Fruit fly (Drosophila melanogaster) whole organism, embryonic: Measurements from ENCODE around the gene Sgt1.

Experiments used
- Blimp-1 ChIP-seq: fragments of 200-800 bp; sonication (Bioruptor generic); optimal IDR thresholded peaks from 3 replicates; lab custom pipeline; 2018; ENCODE audit warnings: missing biosample characterization, missing genetic modification characterization, mild to moderate bottlenecking, moderate library complexity, missing genetic modification reagents
- Bteb2 ChIP-seq: fragments of 200-800 bp; sonication (Bioruptor generic); optimal IDR thresholded peaks from 2 replicates; lab custom pipeline; 2016; ENCODE audit warnings: missing biosample characterization, missing genetic modification characterization
- CG10209 ChIP-seq: fragments of 200-800 bp; sonication (Bioruptor generic); optimal IDR thresholded peaks from 3 replicates; lab custom pipeline; 2017; ENCODE audit warnings: missing biosample characterization, mild to moderate bottlenecking, missing genetic modification characterization, missing genetic modification reagents
- CG10979 ChIP-seq: fragments of 200-800 bp; sonication (Bioruptor generic); optimal IDR thresholded peaks from 2 replicates; lab custom pipeline; 2018; ENCODE audit warnings: missing biosample characterization, mild to moderate bottlenecking, missing genetic modification characterization, moderate library complexity
- CG12769 ChIP-seq: fragments of 200-800 bp; sonication (Bioruptor generic); optimal IDR thresholded peaks from 2 replicates; lab custom pipeline; 2019; ENCODE audit warnings: missing biosample characterization, mild to moderate bottlenecking, missing genetic modification characterization, moderate library complexity
- CG13624 ChIP-seq: fragments of 200-800 bp; sonication (Bioruptor generic); optimal IDR thresholded peaks from 2 replicates; lab custom pipeline; 2016; ENCODE audit warnings: missing biosample characterization, missing genetic modification characterization
- CG14441 ChIP-seq: fragments of 200-800 bp; sonication (Bioruptor generic); IDR thresholded peaks from 2 replicates; pipeline ENCODE4 v1.3.6; 2022; ENCODE audit warnings: missing biosample characterization, missing genetic modification characterization
- CG15011 ChIP-seq: fragments of 200-800 bp; sonication (Bioruptor generic); optimal IDR thresholded peaks from 3 replicates; lab custom pipeline; 2018; ENCODE audit warnings: missing biosample characterization, mild to moderate bottlenecking, missing genetic modification characterization
- CG15601 ChIP-seq: fragments of 200-800 bp; sonication (Bioruptor generic); optimal IDR thresholded peaks from 3 replicates; lab custom pipeline; 2019; ENCODE audit warnings: missing biosample characterization, mild to moderate bottlenecking, missing genetic modification characterization, moderate library complexity
- CG1603 ChIP-seq: fragments of 200-800 bp; sonication (Bioruptor generic); optimal IDR thresholded peaks from 2 replicates; lab custom pipeline; 2019; ENCODE audit warnings: missing biosample characterization, mild to moderate bottlenecking, missing genetic modification characterization, moderate library complexity
- CG17361 ChIP-seq: fragments of 200-800 bp; sonication (Bioruptor generic); IDR thresholded peaks from 3 replicates; pipeline ENCODE4 v1.3.6; 2022; ENCODE audit warnings: missing biosample characterization, missing genetic modification characterization
- CG17385 ChIP-seq: fragments of 200-800 bp; sonication (Bioruptor generic); optimal IDR thresholded peaks from 3 replicates; lab custom pipeline; 2018; ENCODE audit warnings: missing biosample characterization, mild to moderate bottlenecking, missing genetic modification characterization
- CG17802 ChIP-seq: fragments of 200-800 bp; sonication (Bioruptor generic); optimal IDR thresholded peaks from 2 replicates; lab custom pipeline; 2018; ENCODE audit warnings: missing biosample characterization, mild to moderate bottlenecking, missing genetic modification characterization, moderate library complexity
- CG18262 ChIP-seq: fragments of 200-800 bp; optimal IDR thresholded peaks from 3 replicates; lab custom pipeline; 2019; ENCODE audit warnings: missing biosample characterization, mild to moderate bottlenecking, missing genetic modification characterization, moderate library complexity
- CG2712 ChIP-seq: fragments of 200-800 bp; optimal IDR thresholded peaks from 3 replicates; lab custom pipeline; 2019; ENCODE audit warnings: missing biosample characterization, mild to moderate bottlenecking, missing genetic modification characterization, moderate library complexity
- CG30403 ChIP-seq: fragments of 200-800 bp; sonication (Bioruptor generic); optimal IDR thresholded peaks from 3 replicates; lab custom pipeline; 2016; ENCODE audit warnings: missing biosample characterization, missing genetic modification characterization
- CG32532 ChIP-seq: fragments of 200-800 bp; sonication (Bioruptor generic); IDR thresholded peaks from 2 replicates; pipeline ENCODE4 v1.3.6; 2022; ENCODE audit warnings: missing biosample characterization, missing genetic modification characterization
- CG3281 ChIP-seq: fragments of 200-800 bp; sonication (Bioruptor generic); optimal IDR thresholded peaks from 3 replicates; lab custom pipeline; 2017; ENCODE audit warnings: missing biosample characterization, mild to moderate bottlenecking, missing genetic modification characterization
- CG33213 ChIP-seq: fragments of 200-800 bp; sonication (Bioruptor generic); optimal IDR thresholded peaks from 3 replicates; lab custom pipeline; 2016; ENCODE audit warnings: missing biosample characterization, missing genetic modification characterization
- CG4404 ChIP-seq: fragments of 200-800 bp; sonication (Bioruptor generic); IDR thresholded peaks from 2 replicates; pipeline ENCODE4 v1.3.6; 2022; ENCODE audit warnings: missing biosample characterization, missing genetic modification characterization
- CG6854 ChIP-seq: fragments of 200-800 bp; sonication (Bioruptor generic); optimal IDR thresholded peaks from 3 replicates; lab custom pipeline; 2017; ENCODE audit warnings: missing biosample characterization, mild to moderate bottlenecking, missing genetic modification characterization
- CG7556 ChIP-seq: fragments of 200-800 bp; sonication (Bioruptor generic); optimal IDR thresholded peaks from 2 replicates; lab custom pipeline; 2017; ENCODE audit warnings: missing biosample characterization, mild to moderate bottlenecking, missing genetic modification characterization
- CG8290 ChIP-seq, 3 experiments: fragments of 200-800 bp; sonication (Bioruptor generic); optimal IDR thresholded peaks; 2 replicates each; lab custom pipeline; 2016 to 2019; ENCODE audit warnings: missing biosample characterization in 3 of 3, missing genetic modification characterization in 3 of 3, mild to moderate bottlenecking in 2 of 3, moderate library complexity in 1 of 3
- CG8388 ChIP-seq: fragments of 200-800 bp; sonication (Bioruptor generic); optimal IDR thresholded peaks from 2 replicates; lab custom pipeline; 2019; ENCODE audit warnings: missing biosample characterization, mild to moderate bottlenecking, missing genetic modification characterization, moderate library complexity
- CG9817 ChIP-seq: fragments of 200-800 bp; sonication (Bioruptor generic); optimal IDR thresholded peaks from 2 replicates; lab custom pipeline; 2018; ENCODE audit warnings: missing biosample characterization, mild to moderate bottlenecking, missing genetic modification characterization, moderate library complexity
- CoRest ChIP-seq: fragments of 200-800 bp; sonication (Bioruptor generic); optimal IDR thresholded peaks from 3 replicates; lab custom pipeline; 2018; ENCODE audit warnings: missing biosample characterization, mild to moderate bottlenecking, missing genetic modification characterization, moderate library complexity
- Dip3 ChIP-seq: fragments of 200-800 bp; sonication (Bioruptor generic); optimal IDR thresholded peaks from 3 replicates; lab custom pipeline; 2016; ENCODE audit warnings: missing biosample characterization, missing genetic modification characterization
- Fer3 ChIP-seq: fragments of 200-800 bp; sonication (Bioruptor generic); optimal IDR thresholded peaks from 2 replicates; lab custom pipeline; 2018; ENCODE audit warnings: missing biosample characterization, mild to moderate bottlenecking, missing genetic modification characterization, moderate library complexity
- HmgZ ChIP-seq: fragments of 200-800 bp; sonication (Bioruptor generic); optimal IDR thresholded peaks from 2 replicates; lab custom pipeline; 2018; ENCODE audit warnings: missing biosample characterization, mild to moderate bottlenecking, missing genetic modification characterization
- Hmr ChIP-seq: fragments of 200-800 bp; sonication (Bioruptor generic); optimal IDR thresholded peaks from 3 replicates; lab custom pipeline; 2017; ENCODE audit warnings: mild to moderate bottlenecking, missing biosample characterization, missing genetic modification reagents, missing genetic modification characterization
- Meics ChIP-seq: fragments of 200-800 bp; sonication (Bioruptor generic); optimal IDR thresholded peaks from 2 replicates; lab custom pipeline; 2017; ENCODE audit warnings: missing biosample characterization, mild to moderate bottlenecking, missing genetic modification characterization
- Neu2 ChIP-seq: fragments of 200-800 bp; sonication (Bioruptor generic); optimal IDR thresholded peaks from 3 replicates; lab custom pipeline; 2016; ENCODE audit warnings: missing biosample characterization, missing genetic modification characterization, borderline replicate concordance
- PHDP ChIP-seq: fragments of 200-800 bp; sonication (Bioruptor generic); optimal IDR thresholded peaks from 3 replicates; lab custom pipeline; 2018; ENCODE audit warnings: missing biosample characterization, mild to moderate bottlenecking, missing genetic modification characterization, moderate library complexity
- al ChIP-seq: fragments of 200-800 bp; sonication (Bioruptor generic); IDR thresholded peaks from 2 replicates; pipeline ENCODE4 v1.3.6; 2022; ENCODE audit warnings: missing biosample characterization, missing genetic modification characterization
- ase ChIP-seq: fragments of 200-800 bp; sonication (Bioruptor generic); IDR thresholded peaks from 3 replicates; pipeline ENCODE4 v1.3.6; 2022; ENCODE audit warnings: missing biosample characterization, missing genetic modification characterization
- bcd ChIP-seq: fragments of 200-800 bp; sonication (Bioruptor generic); optimal IDR thresholded peaks from 2 replicates; lab custom pipeline; 2017; ENCODE audit warnings: missing biosample characterization, mild to moderate bottlenecking, missing genetic modification characterization
- caup ChIP-seq: fragments of 200-800 bp; sonication (Bioruptor generic); optimal IDR thresholded peaks from 3 replicates; lab custom pipeline; 2017; ENCODE audit warnings: missing biosample characterization, mild to moderate bottlenecking, missing genetic modification characterization, moderate library complexity; ENCODE audit not compliant: severe bottlenecking
- cwo ChIP-seq: fragments of 200-800 bp; sonication (Bioruptor generic); optimal IDR thresholded peaks from 3 replicates; lab custom pipeline; 2017; ENCODE audit warnings: missing biosample characterization, missing genetic modification characterization, mild to moderate bottlenecking, moderate library complexity, missing genetic modification reagents
- dysf ChIP-seq: fragments of 200-800 bp; sonication (Bioruptor generic); IDR thresholded peaks from 3 replicates; pipeline ENCODE4 v1.3.6; 2022; ENCODE audit warnings: missing biosample characterization, missing genetic modification characterization
- gcm ChIP-seq: fragments of 200-800 bp; sonication (Bioruptor generic); optimal IDR thresholded peaks from 2 replicates; lab custom pipeline; 2019; ENCODE audit warnings: missing biosample characterization, mild to moderate bottlenecking, missing genetic modification characterization, moderate library complexity
- grau ChIP-seq: fragments of 200-800 bp; optimal IDR thresholded peaks from 3 replicates; lab custom pipeline; 2019; ENCODE audit warnings: missing biosample characterization, mild to moderate bottlenecking, missing genetic modification characterization, moderate library complexity
- ind ChIP-seq: fragments of 200-800 bp; sonication (Bioruptor generic); optimal IDR thresholded peaks from 3 replicates; lab custom pipeline; 2016; ENCODE audit warnings: missing biosample characterization, missing genetic modification characterization
- lab ChIP-seq: fragments of 200-800 bp; sonication (Bioruptor generic); optimal IDR thresholded peaks from 3 replicates; lab custom pipeline; 2017; ENCODE audit warnings: missing biosample characterization, missing genetic modification characterization, mild to moderate bottlenecking, moderate library complexity, missing genetic modification reagents
- lola ChIP-seq, 3 experiments: fragments of >200 bp in 2 of 3; fragments of 200-800 bp in 1 of 3; sonication (Bioruptor generic) in 1 of 3; optimal IDR thresholded peaks; 2 replicates each; lab custom pipeline; 2017 to 2019; ENCODE audit warnings: missing biosample characterization in 3 of 3, missing genetic modification characterization in 3 of 3, mild to moderate bottlenecking in 1 of 3, moderate library complexity in 1 of 3
- luna ChIP-seq: fragments of 200-800 bp; sonication (Bioruptor generic); optimal IDR thresholded peaks from 2 replicates; lab custom pipeline; 2016; ENCODE audit warnings: missing biosample characterization, missing genetic modification characterization
- ranshi ChIP-seq: fragments of 200-800 bp; sonication (Bioruptor generic); IDR thresholded peaks from 2 replicates; pipeline ENCODE4 v1.3.6; 2022; ENCODE audit warnings: missing biosample characterization, missing genetic modification characterization
- sisA ChIP-seq: fragments of 200-800 bp; sonication (Bioruptor generic); IDR thresholded peaks from 2 replicates; pipeline ENCODE4 v1.3.6; 2022; ENCODE audit warnings: missing biosample characterization, missing genetic modification characterization
- zfh2 ChIP-seq: fragments of 200-800 bp; sonication (Bioruptor generic); optimal IDR thresholded peaks from 2 replicates; lab custom pipeline; 2016; ENCODE audit warnings: missing biosample characterization, missing genetic modification characterization

Gene Sgt1

dm6 chr3R:8256040-8256439, 49.0 kb downstream of the Sgt1 start (continued):
- TF ChIP-seq CG17385 (GFP tag; lab: Kevin White, UChicago) (peak; percentile 25), CG2712 (tag; lab: Kevin White, UChicago) (peak; percentile 12), Bteb2 (GFP tag; lab: Kevin White, UChicago) (peak; percentile 11), CG17802 (tag; lab: Kevin White, UChicago) (no peak), grau (tag; lab: Kevin White, UChicago) (peak; percentile 54), PHDP (peak; percentile 42), Hmr (GFP tag; lab: Kevin White, UChicago) (peak; percentile 58), CG17361 (GFP tag; lab: Robert Waterston, UW) (0 out of 3 replicates have a peak, but pooled peaks have one; percentile 43), HmgZ (peak; percentile 2), CG30403 (peak; percentile 44), CG8290 (GFP tag; optimal IDR thresholded peaks at IDR 0.05; lab: Kevin White, UChicago) (no peak), CG8290 (tag; optimal IDR thresholded peaks at IDR 0.05; lab: Kevin White, UChicago) (peak in 1 of 2 experiments; percentile 13), cwo (GFP tag; lab: Kevin White, UChicago) (peak; percentile 41), sisA (GFP tag; lab: Robert Waterston, UW) (no peak; the same call in 1 of the 2 replicates), CG4404 (GFP tag; lab: Robert Waterston, UW) (0 out of 2 replicates have a peak, but pooled peaks have one; percentile 17), CG6854 (GFP tag; lab: Kevin White, UChicago) (peak; percentile 4), luna (no peak), CG15011 (GFP tag; lab: Kevin White, UChicago) (no peak), CG3281 (GFP tag; lab: Kevin White, UChicago) (peak; percentile 45), ranshi (GFP tag; lab: Robert Waterston, UW) (0 out of 2 replicates have a peak, but pooled peaks have one; percentile 17), ind (GFP tag; lab: Kevin White, UChicago) (peak; percentile 36), Dip3 (GFP tag; lab: Kevin White, UChicago) (no peak), CoRest (tag; lab: Kevin White, UChicago) (peak; percentile 43), CG8388 (GFP tag; lab: Kevin White, UChicago) (peak; percentile 7), CG12769 (tag; lab: Kevin White, UChicago) (peak; percentile 40), CG10979 (tag; lab: Kevin White, UChicago) (peak; percentile 1), CG32532 (GFP tag; lab: Robert Waterston, UW) (peak; percentile 23; the same call in 1 of the 2 replicates), zfh2 (peak; percentile 21), CG1603 (tag; lab: Kevin White, UChicago) (peak; percentile 11), CG18262 (tag; lab: Kevin White, UChicago) (peak; percentile 6), Fer3 (tag; lab: Kevin White, UChicago) (peak; percentile 33), ase (GFP tag; lab: Robert Waterston, UW) (0 out of 3 replicates have a peak, but pooled peaks have one; percentile 11), bcd (GFP tag; lab: Kevin White, UChicago) (peak; percentile 19), al (GFP tag; lab: Robert Waterston, UW) (0 out of 2 replicates have a peak, but pooled peaks have one; percentile 4), CG14441 (GFP tag; lab: Robert Waterston, UW) (peak; percentile 45; the same call in 1 of the 2 replicates), Meics (GFP tag; lab: Kevin White, UChicago) (peak; percentile 51), gcm (GFP tag; lab: Kevin White, UChicago) (no peak), Neu2 (GFP tag; lab: Kevin White, UChicago) (no peak), Blimp-1 (GFP tag; lab: Kevin White, UChicago) (no peak), dysf (GFP tag; lab: Robert Waterston, UW) (peak; percentile 53; the same call in 2 of the 3 replicates), CG13624 (GFP tag; lab: Kevin White, UChicago) (peak; percentile 27), CG9817 (peak; percentile 26), caup (peak; percentile 31), CG7556 (GFP tag; lab: Kevin White, UChicago) (peak; percentile 31), CG10209 (peak; percentile 32), lab (GFP tag; lab: Kevin White, UChicago) (peak; percentile 54), CG15601 (no peak), CG33213 (GFP tag; lab: Kevin White, UChicago) (no peak), lola (GFP tag; optimal IDR thresholded peaks at IDR 0.05; lab: Kevin White, UChicago) (no peak)
